Worm (Caenorhabditis elegans) whole organism, L2 larva: ENCODE results near the gene sdz-5.

Experiments
- C34F6.9 ChIP-seq: fragments of 150-350 bp; optimal IDR thresholded peaks from 2 replicates; lab custom pipeline; 2014; ENCODE audit warnings: missing biosample characterization, missing genetic modification characterization
- F13H6.1 ChIP-seq: sonication (generic microtip); optimal IDR thresholded peaks from 2 replicates; lab custom pipeline; 2016; ENCODE audit warnings: missing genetic modification characterization, missing compliant biosample characterization
- Y55F3AM.14 ChIP-seq: fragments of 200-800 bp; sonication (Bioruptor generic); optimal IDR thresholded peaks from 2 replicates; lab custom pipeline; 2018; ENCODE audit warnings: mild to moderate bottlenecking, missing genetic modification characterization, missing compliant biosample characterization
- alr-1 ChIP-seq: fragments of 150-350 bp; optimal IDR thresholded peaks from 2 replicates; lab custom pipeline; 2014; ENCODE audit warnings: missing biosample characterization, missing genetic modification characterization
- ama-1 ChIP-seq: fragments of 150-350 bp; optimal IDR thresholded peaks from 2 replicates; lab custom pipeline; 2018; ENCODE audit warnings: inconsistent platforms
- blmp-1 ChIP-seq: sonication (generic microtip); optimal IDR thresholded peaks from 2 replicates; lab custom pipeline; 2017; ENCODE audit warnings: missing genetic modification characterization, mild to moderate bottlenecking, missing compliant biosample characterization, antibody characterized with exemption, moderate library complexity; ENCODE audit not compliant: insufficient read depth
- ceh-16 ChIP-seq: fragments of 150-350 bp; optimal IDR thresholded peaks from 2 replicates; lab custom pipeline; 2014; ENCODE audit warnings: missing biosample characterization, missing genetic modification characterization
- ceh-82 ChIP-seq: fragments of 150-350 bp; optimal IDR thresholded peaks from 2 replicates; lab custom pipeline; 2014; ENCODE audit warnings: missing biosample characterization, missing genetic modification characterization
- crh-2 ChIP-seq: sonication (generic microtip); optimal IDR thresholded peaks from 2 replicates; lab custom pipeline; 2017; ENCODE audit warnings: missing biosample characterization, missing genetic modification characterization
- egl-27 ChIP-seq: sonication (generic microtip); optimal IDR thresholded peaks from 3 replicates; lab custom pipeline; 2017; ENCODE audit warnings: missing biosample characterization, missing genetic modification reagents, missing genetic modification characterization
- elt-1 ChIP-seq: fragments of 150-350 bp; optimal IDR thresholded peaks from 2 replicates; lab custom pipeline; 2014; ENCODE audit warnings: missing biosample characterization, missing genetic modification characterization
- fos-1 ChIP-seq: fragments of 150-350 bp; optimal IDR thresholded peaks from 2 replicates; lab custom pipeline; 2014; ENCODE audit warnings: missing biosample characterization, missing genetic modification characterization
- gmeb-1 ChIP-seq: fragments of 150-350 bp; optimal IDR thresholded peaks from 2 replicates; lab custom pipeline; 2014; ENCODE audit warnings: missing biosample characterization, missing genetic modification characterization
- lin-11 ChIP-seq: fragments of 150-350 bp; sonication (generic microtip); optimal IDR thresholded peaks from 2 replicates; lab custom pipeline; 2014; ENCODE audit warnings: missing biosample characterization, missing genetic modification characterization, inconsistent platforms, mixed read lengths
- lin-13 ChIP-seq: fragments of 150-350 bp; optimal IDR thresholded peaks from 2 replicates; lab custom pipeline; 2014; ENCODE audit warnings: missing biosample characterization, missing genetic modification reagents, missing genetic modification characterization
- lsy-2 ChIP-seq, 2 experiments: fragments of 150-350 bp in 1 of 2; sonication (generic microtip) in 1 of 2; optimal IDR thresholded peaks; 2 replicates each; lab custom pipeline; 2014 to 2017; ENCODE audit warnings: missing biosample characterization in 2 of 2, missing genetic modification characterization in 2 of 2
- mdl-1 ChIP-seq, 2 experiments: fragments of 150-350 bp in 1 of 2; sonication (generic microtip) in 1 of 2; optimal IDR thresholded peaks; 2 replicates each; lab custom pipeline; 2017; ENCODE audit warnings: missing biosample characterization in 2 of 2, missing genetic modification characterization in 2 of 2
- nhr-11 ChIP-seq: fragments of 150-350 bp; optimal IDR thresholded peaks from 2 replicates; lab custom pipeline; 2014; ENCODE audit warnings: missing biosample characterization, missing genetic modification characterization
- nhr-129 ChIP-seq: fragments of 150-350 bp; optimal IDR thresholded peaks from 2 replicates; lab custom pipeline; 2014; ENCODE audit warnings: missing biosample characterization, missing genetic modification characterization
- nhr-21 ChIP-seq: fragments of 150-350 bp; optimal IDR thresholded peaks from 2 replicates; lab custom pipeline; 2014; ENCODE audit warnings: missing biosample characterization, missing genetic modification characterization
- nhr-23 ChIP-seq: fragments of 150-350 bp; optimal IDR thresholded peaks from 2 replicates; lab custom pipeline; 2014; ENCODE audit warnings: missing biosample characterization, missing genetic modification reagents, missing genetic modification characterization
- nhr-237 ChIP-seq: fragments of 150-350 bp; optimal IDR thresholded peaks from 2 replicates; lab custom pipeline; 2014; ENCODE audit warnings: missing biosample characterization, missing genetic modification characterization
- nhr-25 ChIP-seq: fragments of 150-350 bp; sonication (generic microtip); optimal IDR thresholded peaks from 3 replicates; lab custom pipeline; 2014; ENCODE audit warnings: missing biosample characterization, missing genetic modification characterization
- nhr-77 ChIP-seq: fragments of 150-350 bp; optimal IDR thresholded peaks from 2 replicates; lab custom pipeline; 2014; ENCODE audit warnings: missing biosample characterization, missing genetic modification characterization
- peb-1 ChIP-seq: fragments of 150-350 bp; optimal IDR thresholded peaks from 2 replicates; lab custom pipeline; 2014; ENCODE audit warnings: missing biosample characterization, missing genetic modification characterization
- skn-1 ChIP-seq: sonication (generic microtip); optimal IDR thresholded peaks from 2 replicates; lab custom pipeline; 2017; ENCODE audit warnings: missing biosample characterization, missing genetic modification characterization
- sma-3 ChIP-seq: sonication (generic microtip); optimal IDR thresholded peaks from 2 replicates; lab custom pipeline; 2016; ENCODE audit warnings: missing genetic modification reagents, missing genetic modification characterization, missing compliant biosample characterization
- sma-9 ChIP-seq, 2 experiments: fragments of 150-350 bp in 1 of 2; sonication (generic microtip) in 1 of 2; optimal IDR thresholded peaks; 2 replicates each; lab custom pipeline; 2014 to 2016; ENCODE audit warnings: missing genetic modification characterization in 2 of 2, mild to moderate bottlenecking in 1 of 2, missing biosample characterization in 1 of 2, missing compliant biosample characterization in 1 of 2, missing genetic modification reagents in 1 of 2, moderate library complexity in 1 of 2
- snpc-4 ChIP-seq: fragments of 150-350 bp; optimal IDR thresholded peaks from 2 replicates; lab custom pipeline; 2014; ENCODE audit warnings: missing biosample characterization, missing genetic modification characterization
- unc-39 ChIP-seq: fragments of 150-350 bp; optimal IDR thresholded peaks from 2 replicates; lab custom pipeline; 2014; ENCODE audit warnings: missing biosample characterization, missing genetic modification characterization
- unc-55 ChIP-seq: fragments of 150-350 bp; sonication (generic microtip); optimal IDR thresholded peaks from 3 replicates; lab custom pipeline; 2014; ENCODE audit warnings: missing biosample characterization, missing genetic modification reagents, missing genetic modification characterization
- zag-1 ChIP-seq: fragments of 150-350 bp; optimal IDR thresholded peaks from 2 replicates; lab custom pipeline; 2014; ENCODE audit warnings: missing biosample characterization, missing genetic modification characterization
- ztf-1 ChIP-seq: fragments of 200-800 bp; sonication (Bioruptor generic); conservative IDR thresholded peaks from 2 replicates; pipeline ENCODE4 v1.3.6; 2022; ENCODE audit warnings: missing genetic modification characterization, missing compliant biosample characterization
- ztf-4 ChIP-seq: fragments of 150-350 bp; optimal IDR thresholded peaks from 2 replicates; lab custom pipeline; 2014; ENCODE audit warnings: missing biosample characterization, missing genetic modification characterization

Gene sdz-5

DNA sequence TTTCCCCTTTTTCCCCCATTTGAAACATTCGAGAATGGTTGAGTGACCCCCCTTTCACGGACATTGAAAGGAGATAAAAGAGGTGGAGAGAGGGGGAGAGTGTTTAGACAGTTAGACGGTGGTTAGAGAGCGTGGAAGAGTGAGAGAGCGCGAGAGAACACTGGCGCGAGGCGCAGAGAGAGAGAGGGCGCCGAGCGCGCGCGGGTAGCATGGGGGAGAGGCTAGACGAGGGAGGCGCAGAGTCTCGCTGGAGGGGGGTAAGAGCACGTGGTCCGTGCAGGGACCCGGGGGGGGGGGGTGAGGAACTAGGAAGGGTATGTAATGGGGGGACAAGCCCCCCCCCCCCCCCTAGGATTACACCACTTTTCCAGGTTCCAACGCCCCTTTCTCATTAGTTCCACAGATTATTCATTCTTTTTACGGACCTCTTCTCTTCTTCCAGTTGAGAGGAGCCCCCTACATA lies 34.5 kb upstream of the sdz-5 start (continued):
- no peak for TF ChIP-seq nhr-23 (tag; lab: Kevin White, UChicago)
- peak; percentile 83 for TF ChIP-seq ceh-16 (tag; lab: Kevin White, UChicago)
- peak; percentile 97 for TF ChIP-seq nhr-25 (tag; lab: Kevin White, UChicago)
- peak; percentile 88 for TF ChIP-seq sma-3
- TF ChIP-seq nhr-237, result peak; percentile 69
- peak; percentile 97 for TF ChIP-seq Y55F3AM.14
- TF ChIP-seq elt-1 (tag; lab: Kevin White, UChicago), result peak; percentile 49
- TF ChIP-seq snpc-4 (tag; lab: Kevin White, UChicago), result peak; percentile 72
- TF ChIP-seq, all 48 proteins: peak for 35

DNA sequence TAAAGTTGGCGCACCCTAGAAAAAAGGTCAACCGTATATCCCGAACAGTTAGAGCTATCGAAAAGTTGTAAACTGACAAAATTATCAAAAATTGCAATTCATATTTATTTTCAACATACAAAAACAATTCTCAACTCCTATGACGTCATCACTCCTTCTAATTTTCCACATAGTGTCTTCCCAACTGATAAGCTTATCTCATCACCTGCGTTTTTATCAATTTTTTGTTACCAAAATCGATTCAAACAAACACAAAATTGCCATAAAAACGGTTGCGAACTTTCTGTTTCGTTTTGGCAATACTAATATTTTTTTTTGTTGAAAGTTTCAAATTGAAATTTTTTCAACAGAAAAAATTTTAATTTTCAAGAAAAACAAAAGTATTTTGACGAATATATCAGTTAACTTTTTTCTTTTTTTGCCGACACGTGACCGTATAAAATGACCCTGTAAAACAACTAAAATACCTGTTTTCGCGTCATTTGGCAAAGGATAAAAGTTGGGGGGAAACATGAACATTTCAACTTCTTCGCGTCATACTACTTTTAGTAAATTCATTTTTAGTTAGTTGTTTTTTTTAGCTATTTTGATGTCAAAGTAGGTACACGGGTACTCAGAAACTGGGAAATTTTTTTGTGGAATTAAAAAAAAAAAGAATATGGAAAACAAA lies 32.8 kb upstream of the sdz-5 start:
- no peak for TF ChIP-seq ama-1 (lab: Kevin White, UChicago)
- peak; percentile 68 for TF ChIP-seq crh-2
- TF ChIP-seq lsy-2 (tag; optimal IDR thresholded peaks at IDR 0.05; lab: Kevin White, UChicago), result peak in 1 of 2 experiments; percentile 24
- peak; percentile 44 for TF ChIP-seq sma-9 (GFP tag; optimal IDR thresholded peaks at IDR 0.05; lab: Kevin White, UChicago)
- TF ChIP-seq sma-9 (tag; optimal IDR thresholded peaks at IDR 0.05; lab: Kevin White, UChicago), result no peak
- no peak for TF ChIP-seq unc-39 (tag; lab: Kevin White, UChicago)
- TF ChIP-seq nhr-21, result no peak
- peak; percentile 69 for TF ChIP-seq fos-1
- peak in 1 of 2 experiments; percentile 3 for TF ChIP-seq mdl-1 (tag; optimal IDR thresholded peaks at IDR 0.05; lab: Kevin White, UChicago)
- TF ChIP-seq gmeb-1 (tag; lab: Kevin White, UChicago), result peak; percentile 35
- TF ChIP-seq nhr-25 (tag; lab: Kevin White, UChicago), result peak; percentile 66
- TF ChIP-seq, all 48 proteins: peak for 7

DNA sequence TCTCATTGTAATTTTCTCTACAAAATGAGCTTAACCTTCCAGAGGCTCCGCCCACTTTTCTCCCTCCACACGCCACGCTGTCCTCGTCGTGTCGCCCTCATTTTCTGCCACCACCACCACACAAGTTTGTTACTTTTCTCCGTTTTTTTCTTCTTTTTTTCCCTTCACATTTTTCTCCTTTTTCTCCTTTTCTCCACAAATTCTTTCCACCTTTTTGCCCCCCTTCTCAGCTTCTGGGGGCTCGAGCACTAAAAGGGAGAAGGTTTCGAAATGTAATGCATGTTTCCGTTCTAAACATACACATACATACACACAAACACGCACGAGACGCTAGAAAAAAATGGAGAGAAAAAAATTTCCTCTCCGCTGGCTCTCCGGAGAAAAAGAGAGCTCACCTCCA lies 31.9 kb upstream of the sdz-5 start, which contains the start of gene nhr-88:
Gene nhr-88 (plus strand): TSS at position 43 of the 400 bp plus-strand sequence.
- TF ChIP-seq nhr-25 (tag; lab: Kevin White, UChicago), result no peak
- peak; percentile 31 for TF ChIP-seq sma-9 (GFP tag; optimal IDR thresholded peaks at IDR 0.05; lab: Kevin White, UChicago)
- TF ChIP-seq sma-9 (tag; optimal IDR thresholded peaks at IDR 0.05; lab: Kevin White, UChicago), result no peak
- peak; percentile 11 for TF ChIP-seq F13H6.1 (tag; lab: Kevin White, UChicago)
- no peak for TF ChIP-seq lin-13 (GFP tag; lab: Kevin White, UChicago)
- TF ChIP-seq zag-1, result peak; percentile 56
- TF ChIP-seq nhr-11, result no peak
- no peak for TF ChIP-seq peb-1 (tag; lab: Kevin White, UChicago)
- TF ChIP-seq unc-55 (GFP tag; lab: Kevin White, UChicago), result peak; percentile 36
- TF ChIP-seq ceh-82, result no peak
- TF ChIP-seq nhr-129 (tag; lab: Kevin White, UChicago), result peak; percentile 19
- peak; percentile 4 for TF ChIP-seq C34F6.9 (tag; lab: Kevin White, UChicago)
- TF ChIP-seq ztf-1 (GFP tag; lab: Robert Waterston, UW), result no peak
- peak; percentile 11 for TF ChIP-seq egl-27 (tag; lab: Kevin White, UChicago)
- no peak for TF ChIP-seq nhr-77 (tag; lab: Kevin White, UChicago)
- TF ChIP-seq Y55F3AM.14, result peak; percentile 13
- TF ChIP-seq lsy-2 (tag; optimal IDR thresholded peaks at IDR 0.05; lab: Kevin White, UChicago), result peak in 1 of 2 experiments; percentile 37
- no peak for TF ChIP-seq ztf-4 (tag; lab: Kevin White, UChicago)
- no peak for TF ChIP-seq skn-1 (tag; lab: Kevin White, UChicago)
- TF ChIP-seq gmeb-1 (tag; lab: Kevin White, UChicago), result no peak
- peak; percentile 72 for TF ChIP-seq ama-1 (lab: Kevin White, UChicago)
- TF ChIP-seq lin-11 (tag; lab: Kevin White, UChicago), result peak; percentile 53
- no peak for TF ChIP-seq fos-1
- TF ChIP-seq alr-1 (tag; lab: Kevin White, UChicago), result no peak
- TF ChIP-seq crh-2, result peak; percentile 27
- TF ChIP-seq mdl-1 (tag; optimal IDR thresholded peaks at IDR 0.05; lab: Kevin White, UChicago), result peak in 1 of 2 experiments; percentile 35

DNA sequence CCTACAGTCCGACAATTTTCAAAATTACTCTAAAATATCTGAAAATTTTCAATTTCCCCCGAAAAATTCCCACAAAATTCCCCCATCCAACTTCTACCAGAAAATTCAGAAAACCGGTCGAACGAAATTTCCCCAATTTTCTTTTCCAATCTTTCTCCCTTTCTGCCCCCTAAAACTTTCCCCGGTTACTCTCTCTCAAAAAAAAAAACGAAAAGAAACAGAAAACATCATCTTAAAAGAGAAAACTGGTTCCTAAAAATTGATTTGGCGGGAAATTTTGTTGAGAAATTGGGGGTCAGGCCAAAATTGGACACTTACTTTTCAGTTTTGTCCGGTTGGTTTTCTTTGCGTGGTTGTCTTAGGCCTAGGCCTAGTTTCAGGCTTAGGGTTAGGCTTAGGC lies 30.8 kb upstream of the sdz-5 start:
- TF ChIP-seq sma-3, result no peak
- TF ChIP-seq nhr-129 (tag; lab: Kevin White, UChicago), result no peak
- no peak for TF ChIP-seq alr-1 (tag; lab: Kevin White, UChicago)
- TF ChIP-seq blmp-1 (tag; lab: Kevin White, UChicago), result peak; percentile 75
